Worm (Caenorhabditis elegans): Measurements from ENCODE around the gene F15D4.6.

DNA sequence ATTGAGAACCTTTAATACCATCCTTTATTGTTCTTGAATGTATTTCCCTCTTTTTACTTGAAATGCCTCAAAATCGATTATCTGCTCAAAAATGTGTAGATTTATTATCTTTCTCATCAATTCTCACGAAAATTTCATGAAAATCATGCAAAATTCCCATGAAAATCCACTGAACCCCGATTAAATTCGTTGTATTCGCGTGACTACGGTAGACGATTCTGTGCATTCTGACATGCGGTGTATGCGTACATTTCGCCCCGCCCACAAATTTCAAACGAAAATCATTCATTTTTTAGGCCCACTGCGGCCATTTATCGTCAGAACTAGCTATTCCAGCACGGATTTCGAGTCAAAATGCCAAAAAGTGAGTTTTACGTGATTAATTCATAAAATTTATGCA lies 3.9 kb upstream of the F15D4.6 start, which contains the start of gene F15D4.5:
- TF ChIP-seq elt-3 (tag; optimal IDR thresholded peaks at IDR 0.05) = no peak
- TF ChIP-seq nhr-28 (tag; optimal IDR thresholded peaks at IDR 0.05) = no peak
- no peak for TF ChIP-seq bed-3 (GFP tag; optimal IDR thresholded peaks at IDR 0.05)
- no peak for TF ChIP-seq unc-62 (GFP tag; optimal IDR thresholded peaks at IDR 0.05)
- no peak for TF ChIP-seq mls-2 (tag; optimal IDR thresholded peaks at IDR 0.05)
- no peak for TF ChIP-seq elt-1 (tag; optimal IDR thresholded peaks at IDR 0.05; ENCODE audit: borderline replicate concordance, insufficient read depth)
- no peak for TF ChIP-seq nhr-12 (tag; optimal IDR thresholded peaks at IDR 0.05)
